Worm (Caenorhabditis elegans): ENCODE data around the gene nas-31.

- TF ChIP-seq ama-1 (optimal IDR thresholded peaks at IDR 0.05) (no peak), aly-1 (tag; optimal IDR thresholded peaks at IDR 0.05) (no peak), ceh-36 (tag; optimal IDR thresholded peaks at IDR 0.05) (no peak), B0310.2 (tag; optimal IDR thresholded peaks at IDR 0.05) (no peak), ceh-13 (GFP tag; optimal IDR thresholded peaks at IDR 0.05) (no peak), flt-1 (GFP tag; IDR thresholded peaks at IDR 0.05) (no peak), tra-4 (tag; optimal IDR thresholded peaks at IDR 0.05) (no peak)
Measured at ce11 chrV:10897106-10897171, 24.7 kb downstream of the nas-31 start, which contains the start of gene sec-61.G.
